Fruit fly (Drosophila melanogaster) whole organism, prepupa: Measurements from ENCODE around the gene PIG-T.
A peak's percentile ranks its signal among the peaks of the same experiment; 100 is the strongest.

Experiments
- CG10631 ChIP-seq: fragments of 200-800 bp; sonication (Bioruptor generic); optimal IDR thresholded peaks from 2 replicates; lab custom pipeline; 2016; ENCODE audit warnings: missing biosample characterization, missing genetic modification characterization
- CG10669 ChIP-seq: fragments of 200-800 bp; sonication (Bioruptor generic); optimal IDR thresholded peaks from 3 replicates; lab custom pipeline; 2018; ENCODE audit warnings: missing biosample characterization, mild to moderate bottlenecking, missing genetic modification characterization, moderate library complexity
- CG11294 ChIP-seq: fragments of 200-800 bp; sonication (Bioruptor generic); IDR thresholded peaks from 2 replicates; pipeline ENCODE4 v1.3.6; 2022; ENCODE audit warnings: missing biosample characterization, missing genetic modification characterization
- CG15336 ChIP-seq: fragments of 200-800 bp; sonication (Bioruptor generic); IDR thresholded peaks from 2 replicates; pipeline ENCODE4 v1.3.6; 2022; ENCODE audit warnings: missing biosample characterization, missing genetic modification characterization
- CG3032 ChIP-seq: fragments of 200-800 bp; optimal IDR thresholded peaks from 2 replicates; lab custom pipeline; 2019; ENCODE audit warnings: missing biosample characterization, mild to moderate bottlenecking, missing genetic modification characterization, moderate library complexity
- CG32006 ChIP-seq: fragments of 200-800 bp; sonication (Bioruptor generic); optimal IDR thresholded peaks from 3 replicates; lab custom pipeline; 2017; ENCODE audit warnings: missing biosample characterization, mild to moderate bottlenecking, missing genetic modification characterization
- CG34406 ChIP-seq: fragments of 200-800 bp; sonication (Bioruptor generic); optimal IDR thresholded peaks from 3 replicates; lab custom pipeline; 2016; ENCODE audit warnings: missing biosample characterization, missing genetic modification characterization
- CG3919 ChIP-seq: fragments of 200-800 bp; sonication (Bioruptor generic); optimal IDR thresholded peaks from 3 replicates; lab custom pipeline; 2016; ENCODE audit warnings: missing biosample characterization, missing genetic modification characterization
- CG6163 ChIP-seq: fragments of 200-800 bp; sonication (Bioruptor generic); IDR thresholded peaks from 3 replicates; pipeline ENCODE4 v1.3.6; 2022; ENCODE audit warnings: missing biosample characterization, missing genetic modification characterization
- CG6276 ChIP-seq: fragments of 200-800 bp; sonication (Bioruptor generic); optimal IDR thresholded peaks from 2 replicates; lab custom pipeline; 2017; ENCODE audit warnings: missing biosample characterization, mild to moderate bottlenecking, missing genetic modification characterization
- CG6792 ChIP-seq: fragments of 200-800 bp; sonication (Bioruptor generic); optimal IDR thresholded peaks from 3 replicates; lab custom pipeline; 2016; ENCODE audit warnings: missing biosample characterization, missing genetic modification characterization
- CG7368 ChIP-seq: fragments of 200-800 bp; sonication (Bioruptor generic); optimal IDR thresholded peaks from 3 replicates; lab custom pipeline; 2016; ENCODE audit warnings: missing biosample characterization, missing genetic modification characterization
- CG8119 ChIP-seq: fragments of 200-800 bp; sonication (Bioruptor generic); IDR thresholded peaks from 3 replicates; pipeline ENCODE4 v1.3.6; 2022; ENCODE audit warnings: missing biosample characterization, missing genetic modification characterization
- CG8319 ChIP-seq: fragments of 200-800 bp; sonication (Bioruptor generic); optimal IDR thresholded peaks from 3 replicates; lab custom pipeline; 2016; ENCODE audit warnings: missing biosample characterization, missing genetic modification characterization
- CG9139 ChIP-seq: fragments of 200-800 bp; sonication (Bioruptor generic); optimal IDR thresholded peaks from 3 replicates; lab custom pipeline; 2017; ENCODE audit warnings: missing biosample characterization, mild to moderate bottlenecking, missing genetic modification characterization
- Eip75B ChIP-seq: fragments of 200-800 bp; sonication (Bioruptor generic); optimal IDR thresholded peaks from 3 replicates; lab custom pipeline; 2016; ENCODE audit warnings: missing biosample characterization, missing genetic modification characterization
- Eip78C ChIP-seq: fragments of 200-800 bp; sonication (Bioruptor generic); peaks from one replicate; lab custom pipeline; 2016; ENCODE audit warnings: missing biosample characterization, missing genetic modification characterization
- Eip93F ChIP-seq: fragments of 200-800 bp; sonication (Bioruptor generic); optimal IDR thresholded peaks from 2 replicates; lab custom pipeline; 2016; ENCODE audit warnings: missing biosample characterization, mild to moderate bottlenecking, missing genetic modification characterization
- Gug ChIP-seq: fragments of 200-800 bp; sonication (Bioruptor generic); IDR thresholded peaks from 2 replicates; pipeline ENCODE4 v1.3.6; 2022; ENCODE audit warnings: missing biosample characterization, missing genetic modification characterization
- Hr38 ChIP-seq: sonication (Bioruptor generic); optimal IDR thresholded peaks from 2 replicates; lab custom pipeline; 2016; ENCODE audit warnings: missing biosample characterization, missing genetic modification characterization
- Hr39 ChIP-seq: fragments of 200-800 bp; sonication (Bioruptor generic); optimal IDR thresholded peaks from 2 replicates; lab custom pipeline; 2016; ENCODE audit warnings: missing biosample characterization, missing genetic modification characterization
- Lpt ChIP-seq: fragments of 200-800 bp; sonication (Bioruptor generic); optimal IDR thresholded peaks from 3 replicates; lab custom pipeline; 2016; ENCODE audit warnings: missing biosample characterization, missing genetic modification characterization
- Met ChIP-seq: fragments of 200-800 bp; sonication (Bioruptor generic); optimal IDR thresholded peaks from 3 replicates; lab custom pipeline; 2016; ENCODE audit warnings: missing biosample characterization, missing genetic modification characterization
- Sox14 ChIP-seq: fragments of 200-800 bp; sonication (Bioruptor generic); optimal IDR thresholded peaks from 3 replicates; lab custom pipeline; 2016; ENCODE audit warnings: missing biosample characterization, missing genetic modification characterization
- Sox15 ChIP-seq: fragments of 200-800 bp; sonication (Bioruptor generic); optimal IDR thresholded peaks from 3 replicates; lab custom pipeline; 2016; ENCODE audit warnings: missing biosample characterization, missing genetic modification characterization
- dac ChIP-seq: fragments of 200-800 bp; sonication (Bioruptor generic); optimal IDR thresholded peaks from 2 replicates; lab custom pipeline; 2017; ENCODE audit warnings: missing biosample characterization, mild to moderate bottlenecking, missing genetic modification characterization
- dsx ChIP-seq: fragments of 200-800 bp; optimal IDR thresholded peaks from 3 replicates; lab custom pipeline; 2019; ENCODE audit warnings: missing biosample characterization, mild to moderate bottlenecking, missing genetic modification characterization, moderate library complexity; ENCODE audit not compliant: poor library complexity, severe bottlenecking
- eg ChIP-seq: fragments of 200-800 bp; sonication (Bioruptor generic); IDR thresholded peaks from 3 replicates; pipeline ENCODE4 v1.3.6; 2022; ENCODE audit warnings: missing biosample characterization, missing genetic modification characterization
- esn ChIP-seq: fragments of 200-800 bp; sonication (Bioruptor generic); optimal IDR thresholded peaks from 2 replicates; lab custom pipeline; 2016; ENCODE audit warnings: missing biosample characterization, mild to moderate bottlenecking, missing genetic modification characterization, moderate library complexity
- fd85E ChIP-seq: fragments of 200-800 bp; sonication (Bioruptor generic); optimal IDR thresholded peaks from 3 replicates; lab custom pipeline; 2016; ENCODE audit warnings: missing biosample characterization, missing genetic modification characterization
- fkh ChIP-seq: fragments of 200-800 bp; sonication (Bioruptor generic); optimal IDR thresholded peaks from 3 replicates; lab custom pipeline; 2017; ENCODE audit warnings: missing biosample characterization, mild to moderate bottlenecking, missing genetic modification characterization, moderate library complexity
- lz ChIP-seq: fragments of 200-800 bp; sonication (Bioruptor generic); optimal IDR thresholded peaks from 3 replicates; lab custom pipeline; 2016; ENCODE audit warnings: missing biosample characterization, missing genetic modification characterization
- net ChIP-seq: fragments of 200-800 bp; sonication (Bioruptor generic); optimal IDR thresholded peaks from 3 replicates; lab custom pipeline; 2016; ENCODE audit warnings: missing biosample characterization, missing genetic modification characterization
- salr ChIP-seq, 2 experiments: fragments of 200-800 bp; sonication (Bioruptor generic); optimal IDR thresholded peaks; 3 replicates each; lab custom pipeline; 2016 to 2018; ENCODE audit warnings: missing biosample characterization in 2 of 2, missing genetic modification characterization in 2 of 2, mild to moderate bottlenecking in 1 of 2
- spab ChIP-seq: fragments of 200-800 bp; sonication (Bioruptor generic); optimal IDR thresholded peaks from 2 replicates; lab custom pipeline; 2017; ENCODE audit warnings: missing biosample characterization, mild to moderate bottlenecking, missing genetic modification characterization, missing genetic modification reagents
- ss ChIP-seq, 2 experiments: fragments of 200-800 bp; sonication (Bioruptor generic); optimal IDR thresholded peaks; 2 replicates in 1 of 2; 3 replicates in 1 of 2; lab custom pipeline; 2017 to 2018; ENCODE audit warnings: mild to moderate bottlenecking in 2 of 2, missing biosample characterization in 2 of 2, missing genetic modification characterization in 2 of 2, moderate library complexity in 1 of 2
- svp ChIP-seq: fragments of 200-800 bp; sonication (Bioruptor generic); peaks from one replicate; lab custom pipeline; 2016; ENCODE audit warnings: missing biosample characterization, missing genetic modification characterization
- topi ChIP-seq: fragments of 200-800 bp; sonication (Bioruptor generic); optimal IDR thresholded peaks from 3 replicates; lab custom pipeline; 2016; ENCODE audit warnings: missing biosample characterization, missing genetic modification characterization
- vri ChIP-seq: fragments of 200-800 bp; sonication (Bioruptor generic); optimal IDR thresholded peaks from 3 replicates; lab custom pipeline; 2016; ENCODE audit warnings: missing biosample characterization, mild to moderate bottlenecking, missing genetic modification characterization

Gene PIG-T

DNA sequence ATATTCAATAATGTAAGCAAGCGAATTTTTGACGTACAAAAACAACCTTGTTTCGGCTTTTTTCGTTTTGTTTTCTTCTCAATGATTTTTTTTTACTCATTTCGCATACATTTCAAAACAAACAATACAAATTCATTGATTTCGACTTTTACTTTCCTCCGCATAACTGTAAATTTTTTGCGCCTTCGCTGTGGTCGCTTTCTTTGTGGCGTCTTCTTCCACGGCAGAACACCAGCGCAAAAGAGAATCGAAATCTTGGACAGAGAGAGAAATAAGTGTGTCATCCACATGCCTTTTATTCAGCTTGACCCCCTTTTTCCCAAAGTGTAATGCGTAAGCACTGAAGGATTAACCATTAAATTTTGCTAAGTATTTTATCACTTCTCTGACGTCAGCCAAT is 7.3 kb upstream of the PIG-T start (continued):
- TF ChIP-seq Hr38 (GFP tag; lab: Kevin White, UChicago) (no peak), Met (GFP tag; lab: Kevin White, UChicago) (peak; percentile 22), Eip93F (GFP tag; lab: Kevin White, UChicago) (no peak), CG11294 (GFP tag; lab: Robert Waterston, UW) (no peak), Eip78C (GFP tag; lab: Kevin White, UChicago) (peak; percentile 51), CG15336 (no peak), dac (GFP tag; lab: Kevin White, UChicago) (no peak)

dm6 chrX:8413513-8414113 is 6.5 kb upstream of the PIG-T start:
- TF ChIP-seq Eip93F (GFP tag; lab: Kevin White, UChicago) (no peak), CG8319 (GFP tag; lab: Kevin White, UChicago) (no peak), esn (no peak), Sox15 (GFP tag; lab: Kevin White, UChicago) (no peak)

dm6 chrX:8412197-8413160 is 5.4 kb upstream of the PIG-T start:
- TF ChIP-seq Eip78C (GFP tag; lab: Kevin White, UChicago), result peak; percentile 35
- no peak for TF ChIP-seq CG10631 (GFP tag; lab: Kevin White, UChicago)
- 0 out of 2 replicates have a peak, but pooled peaks have one; percentile 10 for TF ChIP-seq CG15336
- TF ChIP-seq ss (GFP tag; optimal IDR thresholded peaks at IDR 0.05; lab: Kevin White, UChicago), result peak; percentile 12 to 28
- no peak for TF ChIP-seq Lpt (GFP tag; lab: Kevin White, UChicago)
- no peak for TF ChIP-seq Sox14 (GFP tag; lab: Kevin White, UChicago)
- no peak for TF ChIP-seq Hr38 (GFP tag; lab: Kevin White, UChicago)
- peak; percentile 45; the same call in 2 of the 3 replicates for TF ChIP-seq CG6163 (GFP tag; lab: Robert Waterston, UW)
- TF ChIP-seq CG6276 (GFP tag; lab: Kevin White, UChicago), result peak; percentile 8
- TF ChIP-seq vri, result peak; percentile 15
- no peak for TF ChIP-seq topi
- TF ChIP-seq Eip75B (GFP tag; lab: Kevin White, UChicago), result no peak
- no peak for TF ChIP-seq Hr39 (GFP tag; lab: Kevin White, UChicago)
- peak; percentile 30 for TF ChIP-seq fkh (GFP tag; lab: Kevin White, UChicago)

dm6 chrX:8411532-8411960 is 4.5 kb upstream of the PIG-T start, which contains the start of gene lawc:
Gene lawc, minus strand, starts transcription at chrX:8411658.
- peak; percentile 87 for TF ChIP-seq Eip78C (GFP tag; lab: Kevin White, UChicago)
- peak; percentile 85 for TF ChIP-seq eg (GFP tag; lab: Robert Waterston, UW)
- 0 out of 2 replicates have a peak, but pooled peaks have one; percentile 37 for TF ChIP-seq Gug (GFP tag; lab: Robert Waterston, UW)
- peak; percentile 9 for TF ChIP-seq CG34406 (GFP tag; lab: Kevin White, UChicago)
- no peak for TF ChIP-seq CG10669
- peak; percentile 54; the same call in 1 of the 2 replicates for TF ChIP-seq CG11294 (GFP tag; lab: Robert Waterston, UW)
- TF ChIP-seq CG6792, result no peak
- TF ChIP-seq Met (GFP tag; lab: Kevin White, UChicago), result peak; percentile 30
- TF ChIP-seq dac (GFP tag; lab: Kevin White, UChicago), result no peak
- TF ChIP-seq CG3032 (tag; lab: Kevin White, UChicago), result no peak
- TF ChIP-seq dsx (GFP tag; lab: Kevin White, UChicago), result peak; percentile 61
- TF ChIP-seq CG9139 (GFP tag; lab: Kevin White, UChicago), result peak; percentile 65
- peak; percentile 11 for TF ChIP-seq CG3919 (GFP tag; lab: Kevin White, UChicago)
- peak; percentile 56 to 59 for TF ChIP-seq ss (GFP tag; optimal IDR thresholded peaks at IDR 0.05; lab: Kevin White, UChicago)
- TF ChIP-seq CG32006 (GFP tag; lab: Kevin White, UChicago), result peak; percentile 2
- no peak for TF ChIP-seq Hr38 (GFP tag; lab: Kevin White, UChicago)
- TF ChIP-seq Eip93F (GFP tag; lab: Kevin White, UChicago), result peak; percentile 89
- no peak for TF ChIP-seq salr (GFP tag; optimal IDR thresholded peaks at IDR 0.05; lab: Kevin White, UChicago)
- TF ChIP-seq Lpt (GFP tag; lab: Kevin White, UChicago), result no peak
- no peak for TF ChIP-seq CG7368 (GFP tag; lab: Kevin White, UChicago)
- peak; percentile 52 for TF ChIP-seq net
- TF ChIP-seq Sox14 (GFP tag; lab: Kevin White, UChicago), result peak; percentile 63
- TF ChIP-seq fkh (GFP tag; lab: Kevin White, UChicago), result peak; percentile 4
- peak; percentile 30 for TF ChIP-seq esn
- peak; percentile 87 for TF ChIP-seq fd85E (GFP tag; lab: Kevin White, UChicago)
- no peak for TF ChIP-seq Sox15 (GFP tag; lab: Kevin White, UChicago)
- TF ChIP-seq spab (GFP tag; lab: Kevin White, UChicago), result peak; percentile 9
- TF ChIP-seq CG6276 (GFP tag; lab: Kevin White, UChicago), result peak; percentile 60
- TF ChIP-seq CG8119 (GFP tag; lab: Robert Waterston, UW), result peak; percentile 86
- TF ChIP-seq CG6163 (GFP tag; lab: Robert Waterston, UW), result peak; percentile 91
- TF ChIP-seq svp (GFP tag; lab: Kevin White, UChicago), result peak; percentile 60
- peak; percentile 23 for TF ChIP-seq lz (GFP tag; lab: Kevin White, UChicago)
